Worm (Caenorhabditis elegans): Measurements from ENCODE around the gene Y42H9AR.1.

Gene Y42H9AR.1

ce11 chrIV:8146283-8146682 is 33.1 kb downstream of the Y42H9AR.1 start:
- peak; percentile 10 for TF ChIP-seq nfya-1 (tag; optimal IDR thresholded peaks at IDR 0.05)
- TF ChIP-seq unc-86 (tag; optimal IDR thresholded peaks at IDR 0.05) = no peak
- TF ChIP-seq hlh-30 (tag; optimal IDR thresholded peaks at IDR 0.05; ENCODE audit: insufficient read depth) = peak; percentile 91
- TF ChIP-seq K02D7.2 (tag; optimal IDR thresholded peaks at IDR 0.05) = no peak

- no peak for TF ChIP-seq elt-2 (tag; optimal IDR thresholded peaks at IDR 0.05)
- TF ChIP-seq odd-2 (tag; optimal IDR thresholded peaks at IDR 0.05) = no peak
- TF ChIP-seq pat-9 (tag; optimal IDR thresholded peaks at IDR 0.05) = no peak
- no peak for TF ChIP-seq K02D7.2 (tag; optimal IDR thresholded peaks at IDR 0.05)
- no peak for TF ChIP-seq hlh-13 (GFP tag; optimal IDR thresholded peaks at IDR 0.05)
- no peak for TF ChIP-seq ceh-31 (tag; optimal IDR thresholded peaks at IDR 0.05)
- TF ChIP-seq nhr-232 (tag; optimal IDR thresholded peaks at IDR 0.05) = no peak
- no peak for TF ChIP-seq fkh-6 (tag; optimal IDR thresholded peaks at IDR 0.05)
- TF ChIP-seq lim-6 (tag; optimal IDR thresholded peaks at IDR 0.05) = no peak
These were observed 35.3 kb downstream of the Y42H9AR.1 start, which contains the start of gene pmk-1 for ce11 chrIV:8148494-8148893. TSS of gene pmk-1 (plus strand) at chrIV:8148794.

- TF ChIP-seq ttx-3 (tag; optimal IDR thresholded peaks at IDR 0.05) (no peak), ceh-45 (GFP tag; IDR thresholded peaks at IDR 0.05) (no peak), fkh-6 (tag; optimal IDR thresholded peaks at IDR 0.05) (no peak), dmd-4 (tag; optimal IDR thresholded peaks at IDR 0.05; ENCODE audit: borderline replicate concordance) (no peak), T23F11.4 (GFP tag; optimal IDR thresholded peaks at IDR 0.05) (no peak), tbx-2 (tag; optimal IDR thresholded peaks at IDR 0.05) (no peak), nhr-232 (tag; optimal IDR thresholded peaks at IDR 0.05) (no peak), ref-2 (tag; optimal IDR thresholded peaks at IDR 0.05) (no peak), ztf-16 (tag; optimal IDR thresholded peaks at IDR 0.05) (no peak), npax-4 (tag; optimal IDR thresholded peaks at IDR 0.05) (no peak), fax-1 (tag; optimal IDR thresholded peaks at IDR 0.05) (no peak), unc-3 (GFP tag; conservative IDR thresholded peaks at IDR 0.05) (no peak), unc-3 (tag; optimal IDR thresholded peaks at IDR 0.05) (no peak), ceh-34 (tag; optimal IDR thresholded peaks at IDR 0.05) (no peak), hlh-30 (tag; optimal IDR thresholded peaks at IDR 0.05; ENCODE audit: insufficient read depth) (no peak), ceh-30 (tag; optimal IDR thresholded peaks at IDR 0.05) (no peak), ama-1 (optimal IDR thresholded peaks at IDR 0.05) (no peak), K02D7.2 (tag; optimal IDR thresholded peaks at IDR 0.05) (no peak), mec-3 (tag; optimal IDR thresholded peaks at IDR 0.05; ENCODE audit: borderline replicate concordance) (no peak), nfya-1 (tag; optimal IDR thresholded peaks at IDR 0.05) (no peak)
These were observed 38.5 kb downstream of the Y42H9AR.1 start for ce11 chrIV:8151721-8152120.

DNA sequence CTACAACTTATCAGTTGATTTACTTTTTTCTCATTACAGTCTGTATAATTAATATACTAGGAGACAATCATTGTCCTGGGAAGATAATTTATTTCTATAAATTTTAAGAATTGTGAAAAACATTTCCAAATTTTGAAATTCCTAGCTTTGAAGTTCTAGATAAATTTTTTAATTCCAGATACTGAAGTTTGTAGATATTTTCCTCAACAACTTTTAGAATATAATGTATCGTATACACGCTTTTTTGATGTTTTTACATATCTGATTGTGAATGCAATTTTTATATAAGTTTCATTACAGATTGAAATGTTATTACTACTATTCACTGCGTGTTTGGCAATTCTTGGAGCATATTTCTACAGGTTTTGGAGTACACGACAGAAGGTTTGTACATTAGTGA is 39.0 kb downstream of the Y42H9AR.1 start, which contains the start of gene faah-2:
Gene faah-2 (plus strand): TSS at position 301 of the 400 bp plus-strand sequence.
- no peak for TF ChIP-seq ama-1 (optimal IDR thresholded peaks at IDR 0.05)
- no peak for TF ChIP-seq eyg-1 (tag; optimal IDR thresholded peaks at IDR 0.05)
- TF ChIP-seq odd-2 (tag; optimal IDR thresholded peaks at IDR 0.05) = no peak
- no peak for TF ChIP-seq ceh-18 (tag; optimal IDR thresholded peaks at IDR 0.05)
- TF ChIP-seq ceh-9 (tag; optimal IDR thresholded peaks at IDR 0.05) = no peak
- no peak for TF ChIP-seq C08G9.2 (tag; optimal IDR thresholded peaks at IDR 0.05)
- no peak for TF ChIP-seq Y22D7AL.16 (tag; optimal IDR thresholded peaks at IDR 0.05)
- no peak for TF ChIP-seq syd-9 (tag; optimal IDR thresholded peaks at IDR 0.05)
- no peak for TF ChIP-seq npax-4 (tag; optimal IDR thresholded peaks at IDR 0.05)
- TF ChIP-seq hlh-15 (tag; optimal IDR thresholded peaks at IDR 0.05) = no peak
- TF ChIP-seq gmeb-2 (tag; optimal IDR thresholded peaks at IDR 0.05) = no peak
- TF ChIP-seq che-1 (tag; optimal IDR thresholded peaks at IDR 0.05) = no peak
- no peak for TF ChIP-seq pha-2 (tag; optimal IDR thresholded peaks at IDR 0.05)
- TF ChIP-seq ahr-1 (tag; optimal IDR thresholded peaks at IDR 0.05) = no peak
- TF ChIP-seq sdc-2 (tag; optimal IDR thresholded peaks at IDR 0.05) = no peak
- no peak for TF ChIP-seq unc-42 (tag; optimal IDR thresholded peaks at IDR 0.05)
- TF ChIP-seq hlh-30 (tag; optimal IDR thresholded peaks at IDR 0.05; ENCODE audit: insufficient read depth) = no peak
- TF ChIP-seq ceh-14 (tag; optimal IDR thresholded peaks at IDR 0.05) = no peak
- no peak for TF ChIP-seq elt-4 (tag; optimal IDR thresholded peaks at IDR 0.05)

Measured in whole organism, late embryonic.